Worm (Caenorhabditis elegans) whole organism, L4 larva: ENCODE measurements around the gene sex-1.

Experiments used
- F10B5.3 ChIP-seq: sonication (generic microtip); optimal IDR thresholded peaks from 2 replicates; lab custom pipeline; 2016; ENCODE audit warnings: mild to moderate bottlenecking, missing genetic modification characterization, missing compliant biosample characterization
- F44E2.7 ChIP-seq: fragments of 200-800 bp; sonication (Bioruptor generic); IDR thresholded peaks from 2 replicates; pipeline ENCODE4 v2.1.2; 2022; ENCODE audit warnings: missing genetic modification characterization, missing compliant biosample characterization
- R02D3.7 ChIP-seq: fragments of 150-350 bp; sonication (generic microtip); optimal IDR thresholded peaks from 3 replicates; lab custom pipeline; 2014; ENCODE audit warnings: missing biosample characterization, missing genetic modification characterization
- T26A8.4 ChIP-seq: fragments of 200-800 bp; sonication (Bioruptor generic); IDR thresholded peaks from 2 replicates; pipeline ENCODE4 v1.3.6; 2022; ENCODE audit warnings: missing genetic modification characterization, missing compliant biosample characterization
- Y5F2A.4 ChIP-seq: fragments of 200-800 bp; sonication (Bioruptor generic); optimal IDR thresholded peaks from 2 replicates; lab custom pipeline; 2018; ENCODE audit warnings: mild to moderate bottlenecking, missing genetic modification characterization, missing compliant biosample characterization
- Y75B8A.6 ChIP-seq: fragments of 200-800 bp; sonication (Bioruptor generic); IDR thresholded peaks from 2 replicates; pipeline ENCODE4 v1.3.6; 2022; ENCODE audit warnings: missing genetic modification reagents, missing genetic modification characterization, missing compliant biosample characterization
- aha-1 ChIP-seq: fragments of 150-350 bp; peaks from one replicate; lab custom pipeline; 2014; ENCODE audit warnings: missing biosample characterization, missing genetic modification characterization
- aly-2 ChIP-seq: sonication (generic microtip); optimal IDR thresholded peaks from 2 replicates; lab custom pipeline; 2018; ENCODE audit warnings: missing biosample characterization, missing genetic modification characterization
- ama-1 ChIP-seq: fragments of 150-350 bp; optimal IDR thresholded peaks from 2 replicates; lab custom pipeline; 2014; ENCODE audit warnings: inconsistent platforms, mixed read lengths
- ceh-28 ChIP-seq: fragments of 150-350 bp; optimal IDR thresholded peaks from 2 replicates; lab custom pipeline; 2014; ENCODE audit warnings: missing biosample characterization, missing genetic modification reagents, missing genetic modification characterization
- ctbp-1 ChIP-seq: fragments of 200-800 bp; sonication (Bioruptor generic); IDR thresholded peaks from 2 replicates; pipeline ENCODE4 v1.3.6; 2022; ENCODE audit warnings: missing genetic modification reagents, missing genetic modification characterization, missing compliant biosample characterization
- daf-12 ChIP-seq: fragments of 150-350 bp; optimal IDR thresholded peaks from 2 replicates; lab custom pipeline; 2014; ENCODE audit warnings: missing biosample characterization, missing genetic modification reagents, missing genetic modification characterization
- dmd-6 ChIP-seq: fragments of 200-800 bp; sonication (Bioruptor generic); IDR thresholded peaks from 2 replicates; pipeline ENCODE4 v1.3.6; 2022; ENCODE audit warnings: missing genetic modification reagents, missing genetic modification characterization, missing compliant biosample characterization
- fkh-10 ChIP-seq: fragments of 150-350 bp; optimal IDR thresholded peaks from 2 replicates; lab custom pipeline; 2014; ENCODE audit warnings: missing biosample characterization, missing genetic modification reagents, missing genetic modification characterization
- hif-1 ChIP-seq, 2 experiments: sonication (generic microtip); optimal IDR thresholded peaks; 2 replicates each; lab custom pipeline; 2016 to 2017; ENCODE audit warnings: missing compliant biosample characterization in 2 of 2, missing genetic modification characterization in 2 of 2, missing genetic modification reagents in 2 of 2, missing genotype in 2 of 2, mild to moderate bottlenecking in 1 of 2
- hlh-11 ChIP-seq: fragments of 200-800 bp; sonication (Bioruptor generic); optimal IDR thresholded peaks from 2 replicates; lab custom pipeline; 2018; ENCODE audit warnings: mild to moderate bottlenecking, missing genetic modification characterization, missing compliant biosample characterization
- jun-1 ChIP-seq: fragments of 150-350 bp; optimal IDR thresholded peaks from 2 replicates; lab custom pipeline; 2014; ENCODE audit warnings: missing biosample characterization, missing genetic modification reagents, missing genetic modification characterization
- lim-7 ChIP-seq: fragments of 200-800 bp; sonication (Bioruptor generic); IDR thresholded peaks from 2 replicates; pipeline ENCODE4 v1.3.6; 2022; ENCODE audit warnings: missing genetic modification characterization, missing compliant biosample characterization
- lin-13 ChIP-seq: fragments of 150-350 bp; optimal IDR thresholded peaks from 2 replicates; lab custom pipeline; 2014; ENCODE audit warnings: missing biosample characterization, missing genetic modification reagents, missing genetic modification characterization
- lin-29 ChIP-seq: fragments of 200-800 bp; sonication (Bioruptor generic); IDR thresholded peaks from 2 replicates; pipeline ENCODE4 v1.3.6; 2022; ENCODE audit warnings: missing genetic modification reagents, missing genetic modification characterization, missing compliant biosample characterization
- lsy-2 ChIP-seq, 2 experiments: fragments of 150-350 bp in 1 of 2; sonication (generic microtip) in 1 of 2; optimal IDR thresholded peaks; 2 replicates each; lab custom pipeline; 2014 to 2017; ENCODE audit warnings: missing biosample characterization in 2 of 2, missing genetic modification characterization in 2 of 2
- mdl-1 ChIP-seq, 2 experiments: fragments of 150-350 bp in 1 of 2; sonication (generic microtip) in 1 of 2; optimal IDR thresholded peaks; 2 replicates each; lab custom pipeline; 2014 to 2017; ENCODE audit warnings: missing biosample characterization in 2 of 2, missing genetic modification characterization in 2 of 2
- mep-1 ChIP-seq: fragments of 150-350 bp; sonication (generic microtip); optimal IDR thresholded peaks from 3 replicates; lab custom pipeline; 2014; ENCODE audit warnings: missing biosample characterization, missing genetic modification characterization
- nhr-10 ChIP-seq: fragments of 150-350 bp; optimal IDR thresholded peaks from 2 replicates; lab custom pipeline; 2014; ENCODE audit warnings: missing biosample characterization, missing genetic modification characterization
- nhr-111 ChIP-seq: fragments of 200-800 bp; sonication (Bioruptor generic); optimal IDR thresholded peaks from 2 replicates; lab custom pipeline; 2018; ENCODE audit warnings: mild to moderate bottlenecking, missing genetic modification characterization, missing compliant biosample characterization
- nhr-25 ChIP-seq: sonication (generic microtip); optimal IDR thresholded peaks from 2 replicates; lab custom pipeline; 2017; ENCODE audit warnings: missing genetic modification characterization, mild to moderate bottlenecking, missing compliant biosample characterization, antibody characterized with exemption, moderate library complexity, borderline replicate concordance; ENCODE audit not compliant: insufficient read depth
- nhr-28 ChIP-seq: fragments of 150-350 bp; optimal IDR thresholded peaks from 2 replicates; lab custom pipeline; 2014; ENCODE audit warnings: missing biosample characterization, missing genetic modification characterization
- nhr-48 ChIP-seq: sonication (generic microtip); optimal IDR thresholded peaks from 2 replicates; lab custom pipeline; 2016; ENCODE audit warnings: mild to moderate bottlenecking, missing genetic modification characterization, missing compliant biosample characterization
- nhr-77 ChIP-seq: fragments of 150-350 bp; optimal IDR thresholded peaks from 2 replicates; lab custom pipeline; 2014; ENCODE audit warnings: missing biosample characterization, missing genetic modification characterization
- pha-4 ChIP-seq, 2 experiments: fragments of 150-350 bp in 1 of 2; fragments of 200-800 bp in 1 of 2; sonication (Bioruptor generic) in 1 of 2; IDR thresholded peaks in 1 of 2; optimal IDR thresholded peaks in 1 of 2; 2 replicates each; pipeline versions ENCODE4 v1.3.6 to Lab custom; 2014 to 2022; ENCODE audit warnings: missing genetic modification characterization in 2 of 2, missing genetic modification reagents in 2 of 2, missing biosample characterization in 1 of 2, missing compliant biosample characterization in 1 of 2
- php-3 ChIP-seq: fragments of 200-800 bp; sonication (Bioruptor generic); IDR thresholded peaks from 2 replicates; pipeline ENCODE4 v1.3.6; 2022; ENCODE audit warnings: missing genetic modification reagents, missing genetic modification characterization, missing compliant biosample characterization
- saeg-2 ChIP-seq: fragments of 200-800 bp; sonication (Bioruptor generic); IDR thresholded peaks from 2 replicates; pipeline ENCODE4 v1.3.6; 2022; ENCODE audit warnings: missing genetic modification reagents, missing genetic modification characterization, missing compliant biosample characterization
- snpc-1.2 ChIP-seq: fragments of 200-800 bp; sonication (Bioruptor generic); IDR thresholded peaks from 2 replicates; pipeline ENCODE4 v1.3.6; 2022; ENCODE audit warnings: missing genetic modification reagents, missing genetic modification characterization, missing compliant biosample characterization
- spr-3 ChIP-seq: fragments of 200-800 bp; sonication (Bioruptor generic); optimal IDR thresholded peaks from 2 replicates; lab custom pipeline; 2018; ENCODE audit warnings: mild to moderate bottlenecking, missing genetic modification characterization, missing compliant biosample characterization
- tag-97 ChIP-seq: fragments of 200-800 bp; sonication (Bioruptor generic); IDR thresholded peaks from 2 replicates; pipeline ENCODE4 v1.3.6; 2022; ENCODE audit warnings: missing genetic modification characterization, missing compliant biosample characterization
- unc-62 ChIP-seq, 3 experiments: fragments of 150-350 bp in 1 of 3; sonication (generic microtip); optimal IDR thresholded peaks in 2 of 3; peaks in 1 of 3; 1 replicate in 1 of 3; 2 replicates in 2 of 3; lab custom pipeline; 2014 to 2017; ENCODE audit warnings: missing biosample characterization in 3 of 3, missing genetic modification characterization in 3 of 3, missing genetic modification reagents in 3 of 3, missing genotype in 1 of 3
- zfp-2 ChIP-seq: sonication (generic microtip); optimal IDR thresholded peaks from 2 replicates; lab custom pipeline; 2016; ENCODE audit warnings: mild to moderate bottlenecking, missing genetic modification characterization, missing compliant biosample characterization
- ztf-11 ChIP-seq: fragments of 150-350 bp; optimal IDR thresholded peaks from 2 replicates; lab custom pipeline; 2014; ENCODE audit warnings: missing biosample characterization, missing genetic modification characterization

Gene sex-1

ce11 chrX:10238146-10238749, 33.0 kb upstream of the sex-1 start:
- TF ChIP-seq mep-1 (tag; lab: Kevin White, UChicago) (peak; percentile 32), lsy-2 (tag; optimal IDR thresholded peaks at IDR 0.05; lab: Kevin White, UChicago) (peak in 1 of 2 experiments; percentile 17), spr-3 (GFP tag; lab: Kevin White, UChicago) (no peak), unc-62 (GFP tag; optimal IDR thresholded peaks at IDR 0.05 in 1 of 2; lab: Kevin White, UChicago) (peak in 1 of 2 experiments; percentile 99), unc-62 (tag; optimal IDR thresholded peaks at IDR 0.05; lab: Kevin White, UChicago) (no peak), hlh-11 (tag; lab: Kevin White, UChicago) (peak; percentile 35), aha-1 (tag; lab: Kevin White, UChicago) (peak; percentile 64), mdl-1 (tag; optimal IDR thresholded peaks at IDR 0.05; lab: Kevin White, UChicago) (peak in 1 of 2 experiments; percentile 23), php-3 (GFP tag; lab: Robert Waterston, UW) (no peak), hif-1 (tag; optimal IDR thresholded peaks at IDR 0.05; lab: Kevin White, UChicago) (peak in 1 of 2 experiments; percentile 84), lin-13 (GFP tag; lab: Kevin White, UChicago) (no peak), nhr-25 (tag; lab: Kevin White, UChicago) (peak; percentile 84), pha-4 (GFP tag; IDR thresholded peaks at IDR 0.05; lab: Robert Waterston, UW) (no peak), pha-4 (tag; optimal IDR thresholded peaks at IDR 0.05; lab: Kevin White, UChicago) (no peak), nhr-28 (tag; lab: Kevin White, UChicago) (peak; percentile 38), ztf-11 (no peak)

ce11 chrX:10236844-10237243, 31.6 kb upstream of the sex-1 start, which contains the start of gene zipt-13:
zipt-13 (minus strand) TSS chrX:10236944.
- peak; percentile 23 for TF ChIP-seq nhr-48
- TF ChIP-seq hlh-11 (tag; lab: Kevin White, UChicago): peak; percentile 28
- TF ChIP-seq pha-4 (GFP tag; IDR thresholded peaks at IDR 0.05; lab: Robert Waterston, UW): no peak
- TF ChIP-seq pha-4 (tag; optimal IDR thresholded peaks at IDR 0.05; lab: Kevin White, UChicago): no peak
- TF ChIP-seq tag-97 (GFP tag; lab: Robert Waterston, UW): no peak
- TF ChIP-seq nhr-25 (tag; lab: Kevin White, UChicago): peak; percentile 23
- TF ChIP-seq dmd-6: peak; percentile 13; the same call in 1 of the 2 replicates

DNA sequence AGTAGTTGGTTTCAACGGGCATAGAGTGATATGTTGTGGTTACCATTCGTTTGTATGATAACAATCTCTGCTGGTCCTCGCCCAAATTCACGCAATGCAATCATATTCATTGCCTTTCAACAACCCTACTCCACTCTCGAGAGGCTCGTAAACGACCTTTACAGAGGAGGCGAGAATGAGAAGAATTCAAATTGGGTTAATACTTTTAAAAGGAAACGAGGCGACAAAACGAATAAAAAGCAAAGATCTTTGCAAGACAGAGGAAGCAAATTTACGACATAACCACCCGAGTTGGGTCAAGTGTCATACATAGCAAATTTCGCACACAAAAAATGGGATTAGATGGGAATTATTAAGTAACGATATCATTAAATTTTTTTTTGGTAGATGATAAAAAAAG, 27.2 kb upstream of the sex-1 start:
- TF ChIP-seq daf-12: no peak
- TF ChIP-seq ctbp-1 (GFP tag; lab: Robert Waterston, UW): no peak
- no peak for TF ChIP-seq F10B5.3
- no peak for TF ChIP-seq fkh-10
- no peak for TF ChIP-seq F44E2.7 (GFP tag; lab: Robert Waterston, UW)
- TF ChIP-seq jun-1 (tag; lab: Kevin White, UChicago): no peak
- no peak for TF ChIP-seq Y5F2A.4 (GFP tag; lab: Kevin White, UChicago)
- no peak for TF ChIP-seq R02D3.7
- no peak for TF ChIP-seq lim-7 (GFP tag; lab: Robert Waterston, UW)
- TF ChIP-seq nhr-77 (tag; lab: Kevin White, UChicago): no peak
- TF ChIP-seq Y75B8A.6: no peak
- TF ChIP-seq aha-1 (tag; lab: Kevin White, UChicago): peak; percentile 30
- no peak for TF ChIP-seq snpc-1.2 (GFP tag; lab: Robert Waterston, UW)
- no peak for TF ChIP-seq lin-29
- no peak for TF ChIP-seq saeg-2 (GFP tag; lab: Robert Waterston, UW)
- no peak for TF ChIP-seq aly-2 (tag; lab: Kevin White, UChicago)
- TF ChIP-seq spr-3 (GFP tag; lab: Kevin White, UChicago): no peak
- TF ChIP-seq ceh-28 (tag; lab: Kevin White, UChicago): no peak
- TF ChIP-seq nhr-48: no peak
- TF ChIP-seq zfp-2 (tag; lab: Kevin White, UChicago): no peak
- no peak for TF ChIP-seq pha-4 (GFP tag; IDR thresholded peaks at IDR 0.05; lab: Robert Waterston, UW)
- no peak for TF ChIP-seq pha-4 (tag; optimal IDR thresholded peaks at IDR 0.05; lab: Kevin White, UChicago)
- TF ChIP-seq nhr-111 (GFP tag; lab: Kevin White, UChicago): no peak
- no peak for TF ChIP-seq ama-1 (lab: Kevin White, UChicago)
- TF ChIP-seq nhr-10 (tag; lab: Kevin White, UChicago): no peak
- peak; percentile 29; the same call in 1 of the 2 replicates for TF ChIP-seq T26A8.4
- peak in 1 of 2 experiments; percentile 91 for TF ChIP-seq unc-62 (GFP tag; optimal IDR thresholded peaks at IDR 0.05 in 1 of 2; lab: Kevin White, UChicago)
- no peak for TF ChIP-seq unc-62 (tag; optimal IDR thresholded peaks at IDR 0.05; lab: Kevin White, UChicago)
